Worm (Caenorhabditis elegans): Measurements from ENCODE around the gene srw-8.

DNA sequence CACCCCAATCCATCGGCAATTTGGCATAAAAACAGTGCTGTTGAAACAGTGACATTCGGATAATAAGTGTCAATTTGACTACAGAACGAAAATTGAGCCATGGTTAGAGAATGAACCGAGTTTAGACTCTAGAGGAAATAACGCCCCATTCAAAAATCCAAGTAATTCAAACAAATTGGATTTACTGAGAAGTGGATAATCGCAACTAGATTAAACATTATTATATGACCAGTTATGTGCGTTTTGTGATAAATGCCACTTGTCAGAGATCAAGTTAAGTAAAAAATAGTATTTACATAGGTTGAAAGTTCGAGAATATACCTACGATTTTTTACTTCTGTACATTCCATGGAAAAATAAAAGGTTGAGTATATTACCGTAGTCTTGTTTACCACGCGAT is 48.8 kb downstream of the srw-8 start, which contains the start of gene srw-139:
- TF ChIP-seq unc-62 (GFP tag; optimal IDR thresholded peaks at IDR 0.05) (no peak), nhr-12 (tag; optimal IDR thresholded peaks at IDR 0.05) (no peak), elt-3 (tag; optimal IDR thresholded peaks at IDR 0.05) (no peak), lin-13 (tag; optimal IDR thresholded peaks at IDR 0.05) (no peak), nhr-28 (tag; optimal IDR thresholded peaks at IDR 0.05) (no peak), snpc-4 (tag; optimal IDR thresholded peaks at IDR 0.05) (no peak), nhr-237 (tag; optimal IDR thresholded peaks at IDR 0.05) (no peak), ces-1 (GFP tag; optimal IDR thresholded peaks at IDR 0.05) (no peak), ztf-11 (tag; optimal IDR thresholded peaks at IDR 0.05) (no peak), sptf-1 (tag; optimal IDR thresholded peaks at IDR 0.05) (no peak), tbx-8 (GFP tag; optimal IDR thresholded peaks at IDR 0.05) (no peak), blmp-1 (tag; optimal IDR thresholded peaks at IDR 0.05) (no peak), unc-120 (tag; optimal IDR thresholded peaks at IDR 0.05; ENCODE audit: poor library complexity, severe bottlenecking) (no peak), unc-39 (tag; optimal IDR thresholded peaks at IDR 0.05) (no peak)
